Fruit fly (Drosophila melanogaster) whole organism, pupa: ENCODE results near the gene Npc2d.

Experiments
- CG10348 ChIP-seq: fragments of 200-800 bp; sonication (Bioruptor generic); IDR thresholded peaks from 2 replicates; pipeline ENCODE4 v1.3.6; 2022; ENCODE audit warnings: missing biosample characterization, missing genetic modification characterization
- CG12605 ChIP-seq: fragments of 200-800 bp; sonication (Bioruptor generic); IDR thresholded peaks from 2 replicates; pipeline ENCODE4 v1.3.6; 2022; ENCODE audit warnings: missing biosample characterization, missing genetic modification characterization
- CG13204 ChIP-seq: fragments of 200-800 bp; sonication (Bioruptor generic); optimal IDR thresholded peaks from 2 replicates; lab custom pipeline; 2018; ENCODE audit warnings: missing biosample characterization, mild to moderate bottlenecking, missing genetic modification characterization, moderate library complexity
- CG14655 ChIP-seq: fragments of 200-800 bp; sonication (Bioruptor generic); optimal IDR thresholded peaks from 3 replicates; lab custom pipeline; 2017; ENCODE audit warnings: mild to moderate bottlenecking, missing biosample characterization, missing genetic modification reagents, missing genetic modification characterization
- CG15710 ChIP-seq: fragments of 200-800 bp; sonication (Bioruptor generic); optimal IDR thresholded peaks from 2 replicates; lab custom pipeline; 2018; ENCODE audit warnings: missing biosample characterization, mild to moderate bottlenecking, missing genetic modification characterization, moderate library complexity
- CG17806 ChIP-seq: fragments of 200-800 bp; sonication (Bioruptor generic); optimal IDR thresholded peaks from 2 replicates; lab custom pipeline; 2018; ENCODE audit warnings: missing biosample characterization, mild to moderate bottlenecking, missing genetic modification characterization, moderate library complexity
- CG32121 ChIP-seq: fragments of 200-800 bp; sonication (Bioruptor generic); IDR thresholded peaks from 2 replicates; pipeline ENCODE4 v1.3.6; 2022; ENCODE audit warnings: missing biosample characterization, missing genetic modification characterization
- CG34367 ChIP-seq: fragments of 200-800 bp; sonication (Bioruptor generic); optimal IDR thresholded peaks from 2 replicates; lab custom pipeline; 2018; ENCODE audit warnings: missing biosample characterization, mild to moderate bottlenecking, missing genetic modification characterization
- CG4496 ChIP-seq: fragments of 200-800 bp; sonication (Bioruptor generic); IDR thresholded peaks from 3 replicates; pipeline ENCODE4 v1.3.6; 2022; ENCODE audit warnings: missing biosample characterization, missing genetic modification characterization
- CG8159 ChIP-seq: fragments of 200-800 bp; sonication (Bioruptor generic); optimal IDR thresholded peaks from 3 replicates; lab custom pipeline; 2018; ENCODE audit warnings: missing biosample characterization, mild to moderate bottlenecking, missing genetic modification characterization, moderate library complexity
- CG8301 ChIP-seq: fragments of 200-800 bp; sonication (Bioruptor generic); optimal IDR thresholded peaks from 2 replicates; lab custom pipeline; 2018; ENCODE audit warnings: missing biosample characterization, mild to moderate bottlenecking, missing genetic modification characterization
- CG9948 ChIP-seq: fragments of 200-800 bp; sonication (Bioruptor generic); optimal IDR thresholded peaks from 2 replicates; lab custom pipeline; 2018; ENCODE audit warnings: missing biosample characterization, mild to moderate bottlenecking, missing genetic modification characterization, moderate library complexity
- D1 ChIP-seq: fragments of 200-800 bp; sonication (Bioruptor generic); optimal IDR thresholded peaks from 2 replicates; lab custom pipeline; 2018; ENCODE audit warnings: missing biosample characterization, mild to moderate bottlenecking, missing genetic modification characterization, moderate library complexity
- EcR ChIP-seq: fragments of 200-800 bp; sonication (Bioruptor generic); optimal IDR thresholded peaks from 3 replicates; lab custom pipeline; 2019; ENCODE audit warnings: missing biosample characterization, missing genetic modification characterization, mild to moderate bottlenecking, moderate library complexity, missing genetic modification reagents
- Ets98B ChIP-seq: fragments of 200-800 bp; sonication (Bioruptor generic); IDR thresholded peaks from 2 replicates; pipeline ENCODE4 v1.3.6; 2022; ENCODE audit warnings: missing biosample characterization, missing genetic modification characterization
- Pif1A ChIP-seq: fragments of 200-800 bp; sonication (Bioruptor generic); optimal IDR thresholded peaks from 3 replicates; lab custom pipeline; 2016; ENCODE audit warnings: missing biosample characterization, missing genetic modification characterization
- Pif1B ChIP-seq: fragments of 200-800 bp; sonication (Bioruptor generic); optimal IDR thresholded peaks from 3 replicates; lab custom pipeline; 2016; ENCODE audit warnings: missing biosample characterization, missing genetic modification characterization
- Snoo ChIP-seq: fragments of 200-800 bp; sonication (Bioruptor generic); optimal IDR thresholded peaks from 3 replicates; lab custom pipeline; 2017; ENCODE audit warnings: missing biosample characterization, mild to moderate bottlenecking, missing genetic modification characterization, inconsistent platforms
- fd96Ca ChIP-seq: fragments of 200-800 bp; sonication (Bioruptor generic); IDR thresholded peaks from 3 replicates; pipeline ENCODE4 v1.3.6; 2022; ENCODE audit warnings: missing biosample characterization, missing genetic modification characterization
- gl ChIP-seq: fragments of 200-800 bp; sonication (Bioruptor generic); optimal IDR thresholded peaks from 2 replicates; lab custom pipeline; 2018; ENCODE audit warnings: missing biosample characterization, mild to moderate bottlenecking, missing genetic modification characterization
- rn ChIP-seq: fragments of 200-800 bp; sonication (Bioruptor generic); IDR thresholded peaks from 2 replicates; pipeline ENCODE4 v1.3.6; 2022; ENCODE audit warnings: missing biosample characterization, missing genetic modification characterization

Gene Npc2d

dm6 chr3R:10055951-10056350 is at the start of gene Npc2d:
Gene Npc2d (minus strand): TSS chr3R:10056083.
- TF ChIP-seq CG34367 (tag; lab: Kevin White, UChicago) = no peak
- no peak for TF ChIP-seq D1
- TF ChIP-seq EcR (GFP tag; lab: Kevin White, UChicago) = no peak
- no peak for TF ChIP-seq Pif1A (GFP tag; lab: Kevin White, UChicago)

dm6 chr3R:10100498-10101196 is 44.8 kb upstream of the Npc2d start:
- peak; percentile 52; the same call in 1 of the 3 replicates for TF ChIP-seq CG4496 (GFP tag; lab: Robert Waterston, UW)
- TF ChIP-seq CG17806 (tag; lab: Kevin White, UChicago) = no peak

- TF ChIP-seq CG34367 (tag; lab: Kevin White, UChicago) (no peak), EcR (GFP tag; lab: Kevin White, UChicago) (peak; percentile 84), CG15710 (tag; lab: Kevin White, UChicago) (no peak), CG8159 (tag; lab: Kevin White, UChicago) (no peak)
Observed at dm6 chr3R:10099401-10099848, 43.5 kb upstream of the Npc2d start.

dm6 chr3R:10098296-10098675 is 42.4 kb upstream of the Npc2d start:
- no peak for TF ChIP-seq CG9948 (tag; lab: Kevin White, UChicago)
- TF ChIP-seq Pif1B = no peak
- TF ChIP-seq CG15710 (tag; lab: Kevin White, UChicago) = no peak
- TF ChIP-seq gl (tag; lab: Kevin White, UChicago) = no peak
- TF ChIP-seq CG34367 (tag; lab: Kevin White, UChicago) = no peak
- TF ChIP-seq Snoo (tag; lab: Kevin White, UChicago) = no peak
- TF ChIP-seq CG10348 (GFP tag; lab: Robert Waterston, UW) = no peak
- TF ChIP-seq CG8301 (tag; lab: Kevin White, UChicago) = no peak
- no peak for TF ChIP-seq CG4496 (GFP tag; lab: Robert Waterston, UW)
- TF ChIP-seq EcR (GFP tag; lab: Kevin White, UChicago) = no peak
- no peak for TF ChIP-seq fd96Ca (GFP tag; lab: Robert Waterston, UW)
- no peak for TF ChIP-seq CG14655 (GFP tag; lab: Kevin White, UChicago)
- TF ChIP-seq CG17806 (tag; lab: Kevin White, UChicago) = no peak

- 0 out of 2 replicates have a peak, but pooled peaks have one; percentile 8 for TF ChIP-seq CG12605
- TF ChIP-seq EcR (GFP tag; lab: Kevin White, UChicago) = peak; percentile 55
- TF ChIP-seq CG32121 = 0 out of 2 replicates have a peak, but pooled peaks have one; percentile 11
- no peak for TF ChIP-seq CG15710 (tag; lab: Kevin White, UChicago)
Observed at dm6 chr3R:10097531-10098295, 41.8 kb upstream of the Npc2d start.

DNA sequence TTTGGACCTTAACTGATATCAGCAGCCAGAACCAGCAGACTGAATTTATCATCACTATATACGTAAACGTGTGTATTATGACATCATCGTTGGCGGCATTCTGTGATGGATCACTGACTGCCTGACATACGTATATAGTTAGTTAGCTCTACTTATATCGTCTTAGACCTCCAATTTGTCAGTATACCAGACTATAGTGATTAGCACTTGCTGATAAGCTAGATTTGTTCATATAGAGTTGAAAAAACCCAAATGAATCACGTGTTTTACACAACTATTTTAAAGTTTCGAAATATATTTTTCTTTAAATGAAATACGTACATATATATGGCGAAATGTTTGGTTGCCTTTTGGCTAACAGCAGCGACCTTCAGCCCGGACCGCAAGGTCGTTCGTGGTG is 39.9 kb upstream of the Npc2d start:
- TF ChIP-seq CG8159 (tag; lab: Kevin White, UChicago) (no peak), CG12605 (no peak), CG17806 (tag; lab: Kevin White, UChicago) (no peak), CG8301 (tag; lab: Kevin White, UChicago) (no peak), CG9948 (tag; lab: Kevin White, UChicago) (no peak), fd96Ca (GFP tag; lab: Robert Waterston, UW) (no peak), CG13204 (GFP tag; lab: Kevin White, UChicago) (no peak), CG14655 (GFP tag; lab: Kevin White, UChicago) (no peak), EcR (GFP tag; lab: Kevin White, UChicago) (no peak), CG15710 (tag; lab: Kevin White, UChicago) (no peak), gl (tag; lab: Kevin White, UChicago) (no peak), Pif1A (GFP tag; lab: Kevin White, UChicago) (no peak), Ets98B (GFP tag; lab: Robert Waterston, UW) (no peak), D1 (no peak), rn (GFP tag; lab: Robert Waterston, UW) (no peak), CG32121 (no peak)

dm6 chr3R:10095052-10095451 is 39.2 kb upstream of the Npc2d start:
- TF ChIP-seq CG12605 (no peak), CG34367 (tag; lab: Kevin White, UChicago) (no peak), rn (GFP tag; lab: Robert Waterston, UW) (no peak), CG17806 (tag; lab: Kevin White, UChicago) (no peak)
